Worm (Caenorhabditis elegans) whole organism, early embryonic: Measurements from ENCODE around the gene F26D2.16.

Experiments used
- F13C5.2 ChIP-seq: sonication (generic microtip); optimal IDR thresholded peaks from 2 replicates; lab custom pipeline; 2017; ENCODE audit warnings: mild to moderate bottlenecking, missing genetic modification characterization, inconsistent platforms, missing compliant biosample characterization
- aly-1 ChIP-seq: sonication (generic microtip); optimal IDR thresholded peaks from 2 replicates; lab custom pipeline; 2016; ENCODE audit warnings: missing genetic modification characterization, missing compliant biosample characterization
- ama-1 ChIP-seq: fragments of 150-350 bp; optimal IDR thresholded peaks from 2 replicates; lab custom pipeline; 2014
- ceh-36 ChIP-seq: sonication (generic microtip); optimal IDR thresholded peaks from 2 replicates; lab custom pipeline; 2016; ENCODE audit warnings: missing genetic modification characterization, inconsistent platforms, missing compliant biosample characterization
- flt-1 ChIP-seq: fragments of 200-800 bp; sonication (Bioruptor generic); IDR thresholded peaks from 2 replicates; pipeline ENCODE4 v1.3.6; 2022; ENCODE audit warnings: missing genetic modification characterization, missing compliant biosample characterization
- hmg-4 ChIP-seq: fragments of 200-800 bp; sonication (Bioruptor generic); optimal IDR thresholded peaks from 2 replicates; lab custom pipeline; 2018; ENCODE audit warnings: mild to moderate bottlenecking, missing genetic modification characterization, missing compliant biosample characterization
- sea-1 ChIP-seq: fragments of 200-800 bp; sonication (Bioruptor generic); conservative IDR thresholded peaks from 2 replicates; pipeline ENCODE4 v1.3.6; 2022; ENCODE audit warnings: missing genetic modification characterization, missing compliant biosample characterization
- tbx-11 ChIP-seq: fragments of 200-800 bp; sonication (Bioruptor generic); IDR thresholded peaks from 2 replicates; pipeline ENCODE4 v1.3.6; 2022; ENCODE audit warnings: missing genetic modification characterization, missing compliant biosample characterization

- TF ChIP-seq ceh-36 (tag; lab: Kevin White, UChicago) (no peak), ama-1 (lab: Kevin White, UChicago) (no peak), tbx-11 (no peak), flt-1 (no peak), hmg-4 (GFP tag; lab: Kevin White, UChicago) (no peak), F13C5.2 (no peak), sea-1 (GFP tag; lab: Robert Waterston, UW) (no peak), aly-1 (no peak)
Observed at ce11 chrV:16377849-16378248, 41.8 kb downstream of the F26D2.16 start, which contains the start of gene F13A7.1.
